Worm (Caenorhabditis elegans) whole organism, mixed stage, embryonic: ENCODE data around the gene taf-13.

Experiments
- bed-3 ChIP-seq: fragments of 200-800 bp; sonication (Bioruptor generic); optimal IDR thresholded peaks from 3 replicates; lab custom pipeline; 2018; ENCODE audit warnings: mild to moderate bottlenecking, missing genetic modification characterization, moderate library complexity, missing compliant biosample characterization
- blmp-1 ChIP-seq: fragments of 150-350 bp; optimal IDR thresholded peaks from 2 replicates; lab custom pipeline; 2014; ENCODE audit warnings: missing biosample characterization, missing genetic modification characterization
- ceh-39 ChIP-seq: fragments of 150-350 bp; optimal IDR thresholded peaks from 2 replicates; lab custom pipeline; 2014; ENCODE audit warnings: missing biosample characterization, missing genetic modification characterization
- ceh-43 ChIP-seq: fragments of 200-800 bp; sonication (Bioruptor generic); optimal IDR thresholded peaks from 2 replicates; lab custom pipeline; 2018; ENCODE audit warnings: mild to moderate bottlenecking, missing genetic modification characterization, moderate library complexity, missing compliant biosample characterization
- ceh-83 ChIP-seq: fragments of 200-800 bp; sonication (Bioruptor generic); optimal IDR thresholded peaks from 2 replicates; lab custom pipeline; 2018; ENCODE audit warnings: mild to moderate bottlenecking, missing genetic modification characterization, missing compliant biosample characterization
- cnd-1 ChIP-seq: fragments of 200-800 bp; sonication (Bioruptor generic); optimal IDR thresholded peaks from 2 replicates; lab custom pipeline; 2018; ENCODE audit warnings: mild to moderate bottlenecking, missing genetic modification characterization, missing compliant biosample characterization
- drap-1 ChIP-seq: fragments of 200-800 bp; sonication (Bioruptor generic); optimal IDR thresholded peaks from 3 replicates; lab custom pipeline; 2018; ENCODE audit warnings: mild to moderate bottlenecking, missing genetic modification characterization, missing compliant biosample characterization
- elt-1 ChIP-seq: sonication (generic microtip); optimal IDR thresholded peaks from 2 replicates; lab custom pipeline; 2017; ENCODE audit warnings: missing genetic modification characterization, mild to moderate bottlenecking, missing compliant biosample characterization, antibody characterized with exemption, moderate library complexity, borderline replicate concordance; ENCODE audit not compliant: insufficient read depth
- hlh-1 ChIP-seq: fragments of 150-350 bp; optimal IDR thresholded peaks from 2 replicates; lab custom pipeline; 2014; ENCODE audit warnings: missing biosample characterization, missing genetic modification reagents, missing genetic modification characterization
- lin-13 ChIP-seq: fragments of 150-350 bp; optimal IDR thresholded peaks from 2 replicates; lab custom pipeline; 2014; ENCODE audit warnings: missing biosample characterization, missing genetic modification characterization
- lsy-2 ChIP-seq: fragments of 150-350 bp; optimal IDR thresholded peaks from 2 replicates; lab custom pipeline; 2014; ENCODE audit warnings: missing biosample characterization, missing genetic modification characterization
- mab-5 ChIP-seq: fragments of 150-350 bp; optimal IDR thresholded peaks from 2 replicates; lab custom pipeline; 2014; ENCODE audit warnings: missing biosample characterization, missing genetic modification characterization
- mep-1 ChIP-seq: fragments of 150-350 bp; optimal IDR thresholded peaks from 2 replicates; lab custom pipeline; 2017; ENCODE audit warnings: missing biosample characterization, missing genetic modification reagents, missing genetic modification characterization, inconsistent platforms
- nhr-12 ChIP-seq: fragments of 150-350 bp; optimal IDR thresholded peaks from 2 replicates; lab custom pipeline; 2014; ENCODE audit warnings: missing biosample characterization, missing genetic modification characterization
- nhr-2 ChIP-seq: fragments of 150-350 bp; optimal IDR thresholded peaks from 2 replicates; lab custom pipeline; 2014; ENCODE audit warnings: missing biosample characterization, missing genetic modification characterization
- nhr-237 ChIP-seq: fragments of 150-350 bp; optimal IDR thresholded peaks from 2 replicates; lab custom pipeline; 2014; ENCODE audit warnings: missing biosample characterization, missing genetic modification characterization
- nhr-28 ChIP-seq: fragments of 150-350 bp; optimal IDR thresholded peaks from 2 replicates; lab custom pipeline; 2014; ENCODE audit warnings: missing biosample characterization, missing genetic modification characterization
- nhr-76 ChIP-seq: sonication (generic microtip); optimal IDR thresholded peaks from 2 replicates; lab custom pipeline; 2017; ENCODE audit warnings: missing biosample characterization, missing genetic modification characterization
- pha-4 ChIP-seq: fragments of 150-350 bp; optimal IDR thresholded peaks from 2 replicates; lab custom pipeline; 2018; ENCODE audit warnings: missing biosample characterization, missing genetic modification reagents, missing genetic modification characterization
- sem-2 ChIP-seq: fragments of 200-800 bp; sonication (Bioruptor generic); optimal IDR thresholded peaks from 2 replicates; lab custom pipeline; 2018; ENCODE audit warnings: mild to moderate bottlenecking, missing genetic modification characterization, missing compliant biosample characterization
- sptf-1 ChIP-seq: sonication (generic microtip); optimal IDR thresholded peaks from 2 replicates; lab custom pipeline; 2017; ENCODE audit warnings: mild to moderate bottlenecking, missing genetic modification characterization, moderate library complexity, missing compliant biosample characterization
- unc-120 ChIP-seq: sonication (generic microtip); optimal IDR thresholded peaks from 2 replicates; lab custom pipeline; 2017; ENCODE audit warnings: missing genetic modification characterization, missing compliant biosample characterization; ENCODE audit not compliant: poor library complexity, severe bottlenecking
- unc-39 ChIP-seq: fragments of 150-350 bp; optimal IDR thresholded peaks from 2 replicates; lab custom pipeline; 2014; ENCODE audit warnings: missing biosample characterization, missing genetic modification characterization
- unc-62 ChIP-seq: fragments of 150-350 bp; optimal IDR thresholded peaks from 2 replicates; lab custom pipeline; 2014; ENCODE audit warnings: missing biosample characterization, missing genetic modification reagents, missing genetic modification characterization
- zip-8 ChIP-seq: fragments of 150-350 bp; optimal IDR thresholded peaks from 2 replicates; lab custom pipeline; 2014; ENCODE audit warnings: missing biosample characterization, missing genetic modification characterization
- ztf-11 ChIP-seq: fragments of 150-350 bp; optimal IDR thresholded peaks from 2 replicates; lab custom pipeline; 2014; ENCODE audit warnings: missing biosample characterization, missing genetic modification characterization

Gene taf-13

ce11 chrII:10580833-10581232, 24.6 kb downstream of the taf-13 start, which contains the start of gene dap-3:
dap-3 (plus strand) TSS chrII:10581133.
- TF ChIP-seq blmp-1 (no peak), drap-1 (GFP tag; lab: Kevin White, UChicago) (no peak), unc-120 (tag; lab: Kevin White, UChicago) (no peak)

ce11 chrII:10579655-10580054, 25.8 kb downstream of the taf-13 start, which contains the start of gene dohh-1:
dohh-1 (plus strand) TSS chrII:10579955.
- no peak for TF ChIP-seq unc-62 (GFP tag; lab: Kevin White, UChicago)
- no peak for TF ChIP-seq ceh-43 (GFP tag; lab: Kevin White, UChicago)
- no peak for TF ChIP-seq cnd-1 (tag; lab: Kevin White, UChicago)
- TF ChIP-seq nhr-12 (tag; lab: Kevin White, UChicago) = no peak
- no peak for TF ChIP-seq blmp-1
- TF ChIP-seq elt-1 (tag; lab: Kevin White, UChicago) = no peak
- TF ChIP-seq nhr-28 (tag; lab: Kevin White, UChicago) = no peak
- TF ChIP-seq sptf-1 (tag; lab: Kevin White, UChicago) = no peak
- no peak for TF ChIP-seq zip-8

ce11 chrII:10578843-10579430, 26.5 kb downstream of the taf-13 start, which contains the start of gene rpb-6:
rpb-6 (plus strand) TSS chrII:10579380.
- TF ChIP-seq lsy-2 (peak; percentile 70), nhr-76 (no peak), lin-13 (tag; lab: Kevin White, UChicago) (peak; percentile 9)
- TF ChIP-seq, all 35 proteins: peak for 2

ce11 chrII:10574177-10574576, 31.2 kb downstream of the taf-13 start:
- TF ChIP-seq ztf-11 (tag; lab: Kevin White, UChicago) (no peak), ceh-39 (tag; lab: Kevin White, UChicago) (no peak), nhr-28 (tag; lab: Kevin White, UChicago) (no peak), ceh-43 (GFP tag; lab: Kevin White, UChicago) (no peak), unc-39 (no peak)

- TF ChIP-seq cnd-1 (tag; lab: Kevin White, UChicago) (no peak), sem-2 (no peak), nhr-12 (tag; lab: Kevin White, UChicago) (no peak), nhr-237 (tag; lab: Kevin White, UChicago) (no peak), bed-3 (GFP tag; lab: Kevin White, UChicago) (no peak), lin-13 (tag; lab: Kevin White, UChicago) (no peak), ceh-43 (GFP tag; lab: Kevin White, UChicago) (no peak), elt-1 (tag; lab: Kevin White, UChicago) (no peak), blmp-1 (no peak), zip-8 (no peak), unc-39 (no peak), nhr-2 (tag; lab: Kevin White, UChicago) (no peak), mab-5 (no peak), mep-1 (tag; lab: Kevin White, UChicago) (no peak), ztf-11 (tag; lab: Kevin White, UChicago) (no peak)
Observed at ce11 chrII:10571967-10572366, 33.4 kb downstream of the taf-13 start, which contains the start of gene C06A1.3. C06A1.3 (plus strand) TSS chrII:10572267.

ce11 chrII:10570302-10570701, 35.1 kb downstream of the taf-13 start, which contains the start of gene txt-13:
txt-13 (plus strand) TSS chrII:10570602.
- TF ChIP-seq pha-4 = no peak
- no peak for TF ChIP-seq ceh-83 (GFP tag; lab: Kevin White, UChicago)
- TF ChIP-seq sem-2 = no peak
- no peak for TF ChIP-seq bed-3 (GFP tag; lab: Kevin White, UChicago)
- no peak for TF ChIP-seq ceh-39 (tag; lab: Kevin White, UChicago)

ce11 chrII:10569498-10569897, 35.9 kb downstream of the taf-13 start:
- TF ChIP-seq mab-5 = no peak
- TF ChIP-seq hlh-1 (tag; lab: Kevin White, UChicago) = peak; percentile 76
- TF ChIP-seq, all 35 proteins: peak for 1
